Fruit fly (Drosophila melanogaster): ENCODE results near the gene Glyat.
A peak's percentile ranks its signal among the peaks of the same experiment; 100 is the strongest.

Gene Glyat

DNA sequence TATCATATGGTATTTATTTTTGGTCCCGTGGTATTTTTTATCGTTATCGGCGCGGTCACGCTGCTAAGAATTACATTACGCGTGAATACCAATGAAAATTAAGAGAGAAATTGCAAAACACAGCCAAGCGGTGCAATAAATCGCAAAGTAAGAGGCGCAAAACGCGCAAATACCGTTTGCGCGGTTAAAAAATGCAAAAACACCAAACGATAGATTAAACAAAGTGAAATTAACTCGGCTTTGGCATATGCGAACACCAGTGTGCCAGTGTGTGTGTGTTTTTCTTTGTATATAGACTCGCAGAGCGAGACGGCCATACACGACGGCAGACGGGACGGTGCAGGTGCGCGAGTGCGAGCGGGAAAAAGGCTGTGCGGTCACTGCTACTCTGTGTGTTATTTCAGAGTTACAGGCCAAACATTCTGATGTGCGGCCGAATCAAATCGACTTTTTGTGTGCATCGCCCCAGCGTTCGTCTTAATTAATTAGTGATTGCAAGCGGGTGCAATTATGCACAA lies 20.3 kb upstream of the Glyat start, which contains the start of gene Cka:
Gene Cka, plus strand, starts transcription at position 29 of the 518 bp plus-strand sequence.
- TF ChIP-seq fkh (GFP tag; optimal IDR thresholded peaks at IDR 0.05) = peak; percentile 92
- 0 out of 3 replicates have a peak, but pooled peaks have one; percentile 21 for TF ChIP-seq CG6163 (GFP tag; IDR thresholded peaks at IDR 0.05)
- no peak for TF ChIP-seq Met (GFP tag; optimal IDR thresholded peaks at IDR 0.05)
- no peak for TF ChIP-seq CG8319 (GFP tag; optimal IDR thresholded peaks at IDR 0.05)
- no peak for TF ChIP-seq fd59A (GFP tag; optimal IDR thresholded peaks at IDR 0.05)
- no peak for TF ChIP-seq CG11762 (GFP tag; optimal IDR thresholded peaks at IDR 0.05; ENCODE audit: insufficient read depth)
- no peak for TF ChIP-seq CG32006 (GFP tag; optimal IDR thresholded peaks at IDR 0.05)
- no peak for TF ChIP-seq CG16779 (tag; optimal IDR thresholded peaks at IDR 0.05)
- no peak for TF ChIP-seq Blimp-1 (GFP tag; optimal IDR thresholded peaks at IDR 0.05)
- peak; percentile 19; the same call in 1 of the 3 replicates for TF ChIP-seq CG8119 (GFP tag; IDR thresholded peaks at IDR 0.05)
- TF ChIP-seq Ets21C (GFP tag; optimal IDR thresholded peaks at IDR 0.05) = no peak
- peak; percentile 35 for TF ChIP-seq vri (GFP tag; optimal IDR thresholded peaks at IDR 0.05)
- no peak for TF ChIP-seq CG31627 (GFP tag; optimal IDR thresholded peaks at IDR 0.05)
- TF ChIP-seq dac (GFP tag; optimal IDR thresholded peaks at IDR 0.05) = no peak
- no peak for TF ChIP-seq fd85E (GFP tag; optimal IDR thresholded peaks at IDR 0.05)
- peak; percentile 21 to 40 for TF ChIP-seq ss (GFP tag; optimal IDR thresholded peaks at IDR 0.05)
- no peak for TF ChIP-seq CG8632 (GFP tag; optimal IDR thresholded peaks at IDR 0.05)
- peak; percentile 8 for TF ChIP-seq esn (GFP tag; optimal IDR thresholded peaks at IDR 0.05)
- TF ChIP-seq svp (GFP tag) = no peak
- TF ChIP-seq net (GFP tag; optimal IDR thresholded peaks at IDR 0.05) = peak; percentile 13
- TF ChIP-seq CG34406 (GFP tag; optimal IDR thresholded peaks at IDR 0.05) = peak; percentile 14
- TF ChIP-seq dsx (GFP tag; optimal IDR thresholded peaks at IDR 0.05; ENCODE audit: poor library complexity, severe bottlenecking) = peak; percentile 42
- TF ChIP-seq cyc (GFP tag; optimal IDR thresholded peaks at IDR 0.05) = no peak
- no peak for TF ChIP-seq CG10669 (GFP tag; optimal IDR thresholded peaks at IDR 0.05)
- TF ChIP-seq Sox102F (GFP tag; optimal IDR thresholded peaks at IDR 0.05) = no peak
- TF ChIP-seq CG3032 (tag; optimal IDR thresholded peaks at IDR 0.05) = no peak
- peak; percentile 27 for TF ChIP-seq CG9139 (GFP tag; optimal IDR thresholded peaks at IDR 0.05)
- TF ChIP-seq CG11902 (GFP tag; optimal IDR thresholded peaks at IDR 0.05) = no peak
- no peak for TF ChIP-seq CG3919 (GFP tag; optimal IDR thresholded peaks at IDR 0.05)
- TF ChIP-seq CG6276 (GFP tag; optimal IDR thresholded peaks at IDR 0.05) = no peak
- TF ChIP-seq acj6 (GFP tag; optimal IDR thresholded peaks at IDR 0.05) = no peak
- TF ChIP-seq Smox (GFP tag; optimal IDR thresholded peaks at IDR 0.05) = no peak
- TF ChIP-seq CG6792 (GFP tag; optimal IDR thresholded peaks at IDR 0.05) = no peak
- no peak for TF ChIP-seq CG11294 (GFP tag; IDR thresholded peaks at IDR 0.05)
- TF ChIP-seq lz (GFP tag; optimal IDR thresholded peaks at IDR 0.05) = no peak
- no peak for TF ChIP-seq achi (GFP tag; optimal IDR thresholded peaks at IDR 0.05)
- peak; percentile 76 for TF ChIP-seq Sox14 (GFP tag; optimal IDR thresholded peaks at IDR 0.05)
- no peak for TF ChIP-seq CG7368 (GFP tag; optimal IDR thresholded peaks at IDR 0.05)
- no peak for TF ChIP-seq Lpt (GFP tag; optimal IDR thresholded peaks at IDR 0.05)
- TF ChIP-seq Hr4 (GFP tag; optimal IDR thresholded peaks at IDR 0.05) = no peak
- TF ChIP-seq Eip75B (GFP tag; optimal IDR thresholded peaks at IDR 0.05) = no peak
- no peak for TF ChIP-seq Hr39 (GFP tag; optimal IDR thresholded peaks at IDR 0.05)
- TF ChIP-seq CG4318 (GFP tag; optimal IDR thresholded peaks at IDR 0.05) = no peak
- TF ChIP-seq salr (GFP tag; optimal IDR thresholded peaks at IDR 0.05) = no peak
- no peak for TF ChIP-seq CG6854 (GFP tag; optimal IDR thresholded peaks at IDR 0.05)
- no peak for TF ChIP-seq CG10631 (GFP tag; optimal IDR thresholded peaks at IDR 0.05)
- TF ChIP-seq Sox15 (GFP tag; optimal IDR thresholded peaks at IDR 0.05) = no peak
- TF ChIP-seq OdsH (GFP tag; optimal IDR thresholded peaks at IDR 0.05) = no peak
- TF ChIP-seq CG1621 (tag; optimal IDR thresholded peaks at IDR 0.05) = peak; percentile 39
- TF ChIP-seq topi (GFP tag; optimal IDR thresholded peaks at IDR 0.05) = no peak
- no peak for TF ChIP-seq Hr38 (GFP tag; optimal IDR thresholded peaks at IDR 0.05)
- no peak for TF ChIP-seq Eip93F (GFP tag; optimal IDR thresholded peaks at IDR 0.05)

Measured in whole organism, prepupa.